Worm (Caenorhabditis elegans) whole organism, young adult: Measurements from ENCODE around the gene C50E3.11.

Source experiments
- bed-2 ChIP-seq: fragments of 200-800 bp; sonication (Bioruptor generic); IDR thresholded peaks from 2 replicates; pipeline ENCODE4 v1.3.6; 2022; ENCODE audit warnings: missing genetic modification reagents, missing genetic modification characterization, missing compliant biosample characterization
- him-1 ChIP-seq: sonication (generic microtip); optimal IDR thresholded peaks from 2 replicates; lab custom pipeline; 2016; ENCODE audit warnings: missing genotype, missing genetic modification reagents, missing genetic modification characterization, missing compliant biosample characterization
- tbp1 ChIP-seq: fragments of 200-800 bp; sonication (Bioruptor generic); optimal IDR thresholded peaks from 2 replicates; lab custom pipeline; 2018; ENCODE audit warnings: mild to moderate bottlenecking, missing genetic modification characterization, missing compliant biosample characterization
- unc-62 ChIP-seq: fragments of 150-350 bp; optimal IDR thresholded peaks from 2 replicates; lab custom pipeline; 2014; ENCODE audit warnings: missing biosample characterization, missing genetic modification reagents, missing genetic modification characterization

- TF ChIP-seq bed-2 (GFP tag; lab: Robert Waterston, UW), result no peak
- no peak for TF ChIP-seq him-1 (tag; lab: Kevin White, UChicago)
- TF ChIP-seq unc-62 (GFP tag; lab: Kevin White, UChicago), result no peak
- no peak for TF ChIP-seq tbp1 (GFP tag; lab: Kevin White, UChicago)
These were observed 43.9 kb upstream of the C50E3.11 start for ce11 chrV:7647147-7647546.
